Worm (Caenorhabditis elegans): ENCODE measurements around the gene R05D8.7.

The R05D8.7 gene

ce11 chrV:2763105-2763504, at the start of gene R05D8.7:
TSS of gene R05D8.7 (minus strand) at chrV:2763208.
- no peak for TF ChIP-seq elt-1 (tag; optimal IDR thresholded peaks at IDR 0.05)
- TF ChIP-seq aly-2 (tag; optimal IDR thresholded peaks at IDR 0.05): no peak
- no peak for TF ChIP-seq fos-1 (tag; optimal IDR thresholded peaks at IDR 0.05)
- no peak for TF ChIP-seq nfya-1 (tag; optimal IDR thresholded peaks at IDR 0.05; ENCODE audit: insufficient read depth)
- no peak for TF ChIP-seq tbx-2 (tag; optimal IDR thresholded peaks at IDR 0.05)
- TF ChIP-seq nhr-76 (tag; optimal IDR thresholded peaks at IDR 0.05): no peak
- TF ChIP-seq nhr-12 (tag; optimal IDR thresholded peaks at IDR 0.05): no peak
- TF ChIP-seq elt-2 (tag; optimal IDR thresholded peaks at IDR 0.05): no peak
- no peak for TF ChIP-seq unc-62 (GFP tag; optimal IDR thresholded peaks at IDR 0.05)

ce11 chrV:2810164-2810563, 47.2 kb upstream of the R05D8.7 start, which contains the start of gene F54E2.1:
TSS of gene F54E2.1 (plus strand) at chrV:2810398.
- TF ChIP-seq egl-27 (tag; optimal IDR thresholded peaks at IDR 0.05): no peak
- peak; percentile 95 for TF ChIP-seq elt-2 (tag; optimal IDR thresholded peaks at IDR 0.05)
- TF ChIP-seq pqm-1 (tag; optimal IDR thresholded peaks at IDR 0.05): peak; percentile 94
- TF ChIP-seq skn-1 (tag; optimal IDR thresholded peaks at IDR 0.05): no peak
- no peak for TF ChIP-seq sea-2 (GFP tag; optimal IDR thresholded peaks at IDR 0.05)
- TF ChIP-seq fkh-2 (tag; optimal IDR thresholded peaks at IDR 0.05): no peak
- TF ChIP-seq fos-1 (tag; optimal IDR thresholded peaks at IDR 0.05): peak; percentile 64

- TF ChIP-seq fkh-10 (GFP tag; optimal IDR thresholded peaks at IDR 0.05) (no peak), elt-3 (tag; optimal IDR thresholded peaks at IDR 0.05) (no peak), ceh-28 (tag; optimal IDR thresholded peaks at IDR 0.05) (no peak), fkh-2 (tag; optimal IDR thresholded peaks at IDR 0.05) (no peak), nhr-43 (tag; optimal IDR thresholded peaks at IDR 0.05; ENCODE audit: poor library complexity, severe bottlenecking) (no peak), nhr-12 (tag; optimal IDR thresholded peaks at IDR 0.05) (no peak), elt-2 (tag; optimal IDR thresholded peaks at IDR 0.05) (no peak), pha-4 (tag; optimal IDR thresholded peaks at IDR 0.05) (no peak), unc-39 (tag; optimal IDR thresholded peaks at IDR 0.05) (no peak), mml-1 (tag; optimal IDR thresholded peaks at IDR 0.05) (no peak), fos-1 (tag; optimal IDR thresholded peaks at IDR 0.05) (no peak), ceh-82 (tag; optimal IDR thresholded peaks at IDR 0.05) (no peak), egl-27 (tag; optimal IDR thresholded peaks at IDR 0.05) (no peak), snpc-4 (tag; optimal IDR thresholded peaks at IDR 0.05) (no peak), ama-1 (optimal IDR thresholded peaks at IDR 0.05) (no peak), egl-5 (tag; optimal IDR thresholded peaks at IDR 0.05) (no peak), elt-1 (tag; optimal IDR thresholded peaks at IDR 0.05) (no peak)
These were observed 46.4 kb upstream of the R05D8.7 start for ce11 chrV:2809443-2809842.

- TF ChIP-seq nhr-12 (tag; optimal IDR thresholded peaks at IDR 0.05) (no peak), zag-1 (tag; optimal IDR thresholded peaks at IDR 0.05) (no peak), elt-3 (tag; optimal IDR thresholded peaks at IDR 0.05) (no peak), fos-1 (tag; optimal IDR thresholded peaks at IDR 0.05) (no peak)
These were observed 44.8 kb upstream of the R05D8.7 start, which contains the start of gene ketn-1 for ce11 chrV:2807760-2808159. TSS of gene ketn-1 (minus strand) at chrV:2807860.

ce11 chrV:2803258-2803657, 40.2 kb upstream of the R05D8.7 start:
- TF ChIP-seq unc-39 (tag; optimal IDR thresholded peaks at IDR 0.05) (no peak), nfya-1 (tag; optimal IDR thresholded peaks at IDR 0.05; ENCODE audit: insufficient read depth) (peak; percentile 54)

ce11 chrV:2801955-2802354, 38.9 kb upstream of the R05D8.7 start:
- TF ChIP-seq pha-4 (tag; optimal IDR thresholded peaks at IDR 0.05): peak; percentile 6
- TF ChIP-seq nhr-23 (tag; optimal IDR thresholded peaks at IDR 0.05): no peak
- TF ChIP-seq eor-1 (tag; optimal IDR thresholded peaks at IDR 0.05): no peak
- TF ChIP-seq mml-1 (tag; optimal IDR thresholded peaks at IDR 0.05): no peak
- TF ChIP-seq sea-2 (GFP tag; optimal IDR thresholded peaks at IDR 0.05): no peak
- TF ChIP-seq unc-39 (tag; optimal IDR thresholded peaks at IDR 0.05): no peak
- TF ChIP-seq skn-1 (tag; optimal IDR thresholded peaks at IDR 0.05): no peak
- no peak for TF ChIP-seq unc-62 (GFP tag; optimal IDR thresholded peaks at IDR 0.05)
- no peak for TF ChIP-seq elt-2 (tag; optimal IDR thresholded peaks at IDR 0.05)
- TF ChIP-seq ceh-82 (tag; optimal IDR thresholded peaks at IDR 0.05): no peak
- TF ChIP-seq R02D3.7 (tag; optimal IDR thresholded peaks at IDR 0.05): no peak
- no peak for TF ChIP-seq tbx-2 (tag; optimal IDR thresholded peaks at IDR 0.05)
- no peak for TF ChIP-seq nhr-76 (tag; optimal IDR thresholded peaks at IDR 0.05)
- peak; percentile 78 for TF ChIP-seq egl-5 (tag; optimal IDR thresholded peaks at IDR 0.05)
- TF ChIP-seq ztf-11 (tag; optimal IDR thresholded peaks at IDR 0.05): no peak
- no peak for TF ChIP-seq hmg-11 (tag; optimal IDR thresholded peaks at IDR 0.05)
